Worm (Caenorhabditis elegans) whole organism, mixed stage, embryonic: ENCODE measurements around the gene srsx-25.

Experiments used
- ceh-83 ChIP-seq: fragments of 200-800 bp; sonication (Bioruptor generic); optimal IDR thresholded peaks from 2 replicates; lab custom pipeline; 2018; ENCODE audit warnings: mild to moderate bottlenecking, missing genetic modification characterization, missing compliant biosample characterization
- ces-1 ChIP-seq: fragments of 150-350 bp; optimal IDR thresholded peaks from 2 replicates; lab custom pipeline; 2014; ENCODE audit warnings: missing biosample characterization, missing genetic modification reagents, missing genetic modification characterization
- mls-2 ChIP-seq: sonication (generic microtip); optimal IDR thresholded peaks from 2 replicates; lab custom pipeline; 2016; ENCODE audit warnings: mild to moderate bottlenecking, missing genetic modification characterization, moderate library complexity, missing compliant biosample characterization
- nhr-237 ChIP-seq: fragments of 150-350 bp; optimal IDR thresholded peaks from 2 replicates; lab custom pipeline; 2014; ENCODE audit warnings: missing biosample characterization, missing genetic modification characterization
- nhr-28 ChIP-seq: fragments of 150-350 bp; optimal IDR thresholded peaks from 2 replicates; lab custom pipeline; 2014; ENCODE audit warnings: missing biosample characterization, missing genetic modification characterization
- snpc-4 ChIP-seq: fragments of 150-350 bp; optimal IDR thresholded peaks from 2 replicates; lab custom pipeline; 2014; ENCODE audit warnings: missing biosample characterization, missing genetic modification characterization
- ztf-11 ChIP-seq: fragments of 150-350 bp; optimal IDR thresholded peaks from 2 replicates; lab custom pipeline; 2014; ENCODE audit warnings: missing biosample characterization, missing genetic modification characterization

DNA sequence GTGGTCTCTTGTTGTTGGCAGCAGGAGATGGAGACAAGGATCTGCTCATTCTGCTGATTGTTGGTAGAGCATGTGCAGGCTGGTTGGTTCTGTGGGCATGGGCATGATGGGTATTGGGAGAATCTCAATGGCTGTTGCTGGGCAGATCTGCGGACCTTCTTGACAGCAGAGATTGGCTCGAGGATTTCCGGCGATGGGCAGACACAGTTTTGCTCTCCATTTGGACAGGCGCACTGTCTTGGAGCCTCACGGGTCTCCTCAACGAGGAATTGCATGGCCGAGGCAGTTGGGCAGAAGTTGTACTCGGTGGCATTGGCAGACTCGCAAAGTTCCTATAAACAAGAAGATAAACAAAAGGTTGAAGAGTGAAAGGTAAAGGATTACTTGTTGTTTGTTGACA is 34.4 kb upstream of the srsx-25 start:
- no peak for TF ChIP-seq snpc-4 (tag; lab: Kevin White, UChicago)
- TF ChIP-seq ztf-11 (tag; lab: Kevin White, UChicago), result no peak
- TF ChIP-seq nhr-28 (tag; lab: Kevin White, UChicago), result no peak
- TF ChIP-seq mls-2 (tag; lab: Kevin White, UChicago), result no peak
- no peak for TF ChIP-seq nhr-237 (tag; lab: Kevin White, UChicago)
- no peak for TF ChIP-seq ceh-83 (GFP tag; lab: Kevin White, UChicago)
- no peak for TF ChIP-seq ces-1 (GFP tag; lab: Kevin White, UChicago)
